Worm (Caenorhabditis elegans): Measurements from ENCODE around the gene F11A5.15.

Gene F11A5.15

DNA sequence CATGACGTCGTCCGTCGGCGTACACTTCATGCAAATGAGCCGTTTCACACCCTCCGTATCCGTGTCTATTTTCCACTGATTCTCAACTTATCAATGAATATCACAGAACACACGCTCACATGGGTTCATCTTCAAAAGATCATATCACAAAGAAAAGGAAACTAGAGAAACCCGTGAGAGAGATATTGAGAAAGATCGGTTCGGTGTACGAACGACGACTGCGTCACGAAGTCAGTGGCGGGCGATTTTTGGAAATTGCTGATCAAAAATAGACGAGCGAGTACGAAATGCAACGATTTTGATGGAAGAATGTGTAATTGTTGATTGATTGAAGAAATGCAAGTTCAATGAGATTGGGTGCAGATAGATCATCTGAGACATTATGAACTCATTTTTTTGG lies 5.1 kb downstream of the F11A5.15 start:
- TF ChIP-seq C06A6.2 (GFP tag; conservative IDR thresholded peaks at IDR 0.05): peak; percentile 58; the same call in 1 of the 2 replicates
- TF ChIP-seq die-1 (tag; optimal IDR thresholded peaks at IDR 0.05): no peak
- TF ChIP-seq bed-2 (GFP tag; IDR thresholded peaks at IDR 0.05): no peak
- TF ChIP-seq bed-1 (GFP tag; IDR thresholded peaks at IDR 0.05): no peak
- no peak for TF ChIP-seq mes-4 (tag; optimal IDR thresholded peaks at IDR 0.05)
- no peak for TF ChIP-seq ceh-27 (GFP tag; optimal IDR thresholded peaks at IDR 0.05)
- TF ChIP-seq ztf-26 (tag; optimal IDR thresholded peaks at IDR 0.05): peak; percentile 65
- no peak for TF ChIP-seq hlh-26 (GFP tag; conservative IDR thresholded peaks at IDR 0.05)
- TF ChIP-seq F49E8.2 (tag; optimal IDR thresholded peaks at IDR 0.05; ENCODE audit: insufficient read depth): no peak
- TF ChIP-seq somi-1 (GFP tag; optimal IDR thresholded peaks at IDR 0.05): peak; percentile 30
- no peak for TF ChIP-seq lsl-1 (GFP tag; optimal IDR thresholded peaks at IDR 0.05)
- TF ChIP-seq F39B2.1 (GFP tag; IDR thresholded peaks at IDR 0.05): no peak
- no peak for TF ChIP-seq ztf-3 (GFP tag; optimal IDR thresholded peaks at IDR 0.05)
- TF ChIP-seq hlh-12 (tag; optimal IDR thresholded peaks at IDR 0.05): no peak

DNA sequence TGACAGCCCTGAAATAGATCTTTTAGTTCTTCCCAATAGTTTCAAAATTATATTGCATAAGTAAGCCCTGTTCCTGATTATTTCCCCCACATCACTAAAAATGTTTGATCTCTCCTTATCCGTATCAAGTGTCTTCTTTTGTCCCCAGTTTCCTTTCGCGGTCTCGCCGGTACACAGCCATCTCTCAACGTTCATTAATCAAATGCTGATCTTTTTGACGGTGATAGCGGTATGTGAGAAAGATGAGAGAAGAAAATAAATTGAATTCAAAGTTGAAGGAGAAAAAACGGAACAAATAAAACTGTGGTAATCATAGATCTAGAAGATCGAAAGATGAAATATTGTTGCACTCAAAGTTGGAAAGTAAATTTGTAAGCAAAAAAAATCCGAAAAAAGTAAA lies 6.7 kb downstream of the F11A5.15 start:
- TF ChIP-seq ekl-4 (GFP tag; IDR thresholded peaks at IDR 0.05): no peak
- no peak for TF ChIP-seq attf-6 (GFP tag; IDR thresholded peaks at IDR 0.05)
- TF ChIP-seq ceh-40 (GFP tag; IDR thresholded peaks at IDR 0.05): no peak
- no peak for TF ChIP-seq F57A8.1 (GFP tag; optimal IDR thresholded peaks at IDR 0.05)
- no peak for TF ChIP-seq pbrm-1 (GFP tag; IDR thresholded peaks at IDR 0.05)
- no peak for TF ChIP-seq nfyb-1 (GFP tag; IDR thresholded peaks at IDR 0.05)
- TF ChIP-seq mel-28 (tag; optimal IDR thresholded peaks at IDR 0.05; ENCODE audit: borderline replicate concordance): no peak
- TF ChIP-seq dpl-1 (GFP tag; optimal IDR thresholded peaks at IDR 0.05): no peak
- no peak for TF ChIP-seq nfya-1 (tag; optimal IDR thresholded peaks at IDR 0.05; ENCODE audit: borderline replicate concordance, insufficient read depth)
- TF ChIP-seq mes-4 (tag; optimal IDR thresholded peaks at IDR 0.05): no peak
- TF ChIP-seq Y67H2A.10 (GFP tag; conservative IDR thresholded peaks at IDR 0.05): no peak
- TF ChIP-seq Y53F4B.3 (GFP tag; IDR thresholded peaks at IDR 0.05): no peak
- no peak for TF ChIP-seq egl-44 (GFP tag; IDR thresholded peaks at IDR 0.05)
- no peak for TF ChIP-seq ceh-58 (GFP tag; IDR thresholded peaks at IDR 0.05)
- no peak for TF ChIP-seq nfya-2 (GFP tag; IDR thresholded peaks at IDR 0.05)

DNA sequence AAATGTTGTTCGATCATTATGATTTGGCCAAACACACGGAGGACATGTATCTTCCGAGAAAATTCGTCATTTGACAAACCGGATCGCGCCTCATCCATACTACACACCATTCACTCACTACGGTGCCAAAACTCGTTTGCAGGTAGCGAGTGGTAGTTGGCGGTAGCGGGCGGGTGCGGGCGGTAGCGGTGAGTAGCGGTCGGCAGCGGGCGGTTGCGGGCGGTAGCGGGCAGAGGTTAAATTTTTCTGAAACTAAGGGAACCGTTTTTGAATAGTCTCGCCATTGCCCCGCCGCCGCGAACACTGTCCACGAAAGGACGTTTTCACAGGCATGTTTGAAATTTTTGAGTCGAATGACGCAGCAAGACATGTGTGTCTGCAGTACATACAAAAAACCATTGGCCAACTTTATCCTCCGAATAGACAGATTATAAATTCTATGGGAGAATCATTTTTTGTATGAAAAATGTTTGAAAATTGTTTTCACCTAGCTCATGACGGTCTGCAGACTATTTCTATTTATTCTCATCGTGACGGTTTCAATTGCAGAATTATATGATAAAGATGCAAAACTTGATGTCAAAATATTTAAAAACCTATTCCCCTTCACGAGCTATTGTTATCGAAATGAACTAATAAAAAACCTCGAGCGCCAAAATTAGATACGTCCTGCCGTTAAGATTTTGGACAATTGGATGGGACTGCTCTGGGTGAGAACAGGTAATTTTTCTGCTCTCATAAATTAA lies 8.0 kb downstream of the F11A5.15 start, which contains the start of gene F11A5.16:
F11A5.16 (plus strand) TSS at position 696 of the 746 bp plus-strand sequence.
- TF ChIP-seq zfh-2 (GFP tag; conservative IDR thresholded peaks at IDR 0.05): peak; percentile 76
- no peak for TF ChIP-seq Y53G8AR.9 (GFP tag; conservative IDR thresholded peaks at IDR 0.05)

DNA sequence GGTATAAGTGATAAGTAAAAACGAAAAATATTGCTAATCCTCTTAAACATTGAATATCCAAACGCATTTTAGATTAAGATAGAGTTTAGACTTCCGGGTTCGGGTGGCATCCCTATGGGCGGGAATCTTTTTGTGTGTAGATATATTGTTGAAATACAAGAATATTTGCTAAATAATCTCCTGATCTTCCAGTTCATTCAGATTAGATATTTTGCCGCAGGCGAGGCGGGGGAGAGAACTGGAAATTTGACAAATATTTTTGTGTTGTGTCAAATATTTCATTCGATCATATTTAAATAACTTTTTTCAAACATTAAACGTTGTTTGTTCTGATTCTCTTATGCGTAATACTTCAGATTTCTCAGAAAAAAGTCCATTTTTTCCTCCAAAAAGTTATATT lies 8.6 kb downstream of the F11A5.15 start, which contains the start of gene oac-15:
oac-15 (minus strand) TSS at position 101 of the 400 bp plus-strand sequence.
- TF ChIP-seq lin-40 (tag; optimal IDR thresholded peaks at IDR 0.05) (no peak), unc-130 (GFP tag; optimal IDR thresholded peaks at IDR 0.05) (no peak), attf-5 (GFP tag; optimal IDR thresholded peaks at IDR 0.05) (no peak), ceh-58 (GFP tag; IDR thresholded peaks at IDR 0.05) (no peak), Y53F4B.3 (GFP tag; IDR thresholded peaks at IDR 0.05) (no peak), ceh-40 (GFP tag; IDR thresholded peaks at IDR 0.05) (no peak), Y79H2A.3 (GFP tag; conservative IDR thresholded peaks at IDR 0.05) (no peak), C06A6.2 (GFP tag; conservative IDR thresholded peaks at IDR 0.05) (no peak), somi-1 (GFP tag; optimal IDR thresholded peaks at IDR 0.05) (no peak)
